Fruit fly (Drosophila melanogaster) whole organism, larva: ENCODE results near the gene CG43861.

Experiments
- noc ChIP-seq: fragments of 200-800 bp; sonication (Bioruptor generic); optimal IDR thresholded peaks from 3 replicates; lab custom pipeline; 2019; ENCODE audit warnings: missing biosample characterization, mild to moderate bottlenecking, missing genetic modification characterization, moderate library complexity

Gene CG43861

DNA sequence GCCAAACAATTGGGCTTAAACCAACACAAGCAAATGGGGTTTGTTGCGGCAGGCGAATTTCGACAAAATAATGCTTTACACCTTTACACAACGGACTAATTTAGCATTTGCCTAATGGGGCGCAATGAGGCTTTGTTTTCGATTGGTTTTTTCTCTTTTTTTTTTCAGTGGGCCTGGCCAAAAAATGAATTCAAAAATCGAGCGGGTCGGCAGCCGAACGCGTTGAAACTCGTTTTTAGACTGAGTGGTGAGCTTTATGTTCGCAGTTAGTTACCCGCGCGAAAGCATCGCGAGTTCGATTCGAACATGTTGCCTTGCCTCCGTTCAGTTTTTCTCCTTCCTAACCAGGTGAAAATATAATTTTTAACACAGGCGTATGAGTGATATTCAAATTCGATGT, at the start of gene CG43861:
TSS of gene CG43861 (minus strand) at position 228 of the 400 bp plus-strand sequence.
- no peak for TF ChIP-seq noc (tag; lab: Kevin White, UChicago)

DNA sequence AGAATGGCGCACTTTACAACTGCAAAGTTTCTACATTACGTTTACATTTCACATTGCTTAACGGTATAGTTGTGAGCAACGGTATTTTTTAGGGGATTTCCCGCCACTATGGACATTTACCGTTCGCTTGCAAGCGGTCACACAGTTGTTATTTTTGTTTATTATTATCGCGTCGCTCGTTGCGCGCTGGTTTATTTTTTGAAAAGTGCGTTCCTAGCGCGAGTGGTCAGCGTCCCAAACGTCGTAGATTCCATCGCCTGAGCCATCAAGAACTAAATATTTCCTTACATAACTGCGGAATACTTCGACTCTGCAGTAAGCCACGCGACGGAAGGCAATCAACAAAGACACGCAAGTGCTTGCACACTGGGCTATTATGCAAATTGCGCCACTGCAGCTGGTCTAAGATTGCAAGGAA, 49.2 kb upstream of the CG43861 start, which contains the start of gene bwa:
TSS of gene bwa (plus strand) at position 159 of the 418 bp plus-strand sequence.
- TF ChIP-seq noc (tag; lab: Kevin White, UChicago), result no peak

- no peak for TF ChIP-seq noc (tag; lab: Kevin White, UChicago)
These were observed 48.4 kb upstream of the CG43861 start, which contains the start of gene vls for dm6 chr2L:20065516-20065915. TSS of gene vls (minus strand) at chr2L:20065679.

DNA sequence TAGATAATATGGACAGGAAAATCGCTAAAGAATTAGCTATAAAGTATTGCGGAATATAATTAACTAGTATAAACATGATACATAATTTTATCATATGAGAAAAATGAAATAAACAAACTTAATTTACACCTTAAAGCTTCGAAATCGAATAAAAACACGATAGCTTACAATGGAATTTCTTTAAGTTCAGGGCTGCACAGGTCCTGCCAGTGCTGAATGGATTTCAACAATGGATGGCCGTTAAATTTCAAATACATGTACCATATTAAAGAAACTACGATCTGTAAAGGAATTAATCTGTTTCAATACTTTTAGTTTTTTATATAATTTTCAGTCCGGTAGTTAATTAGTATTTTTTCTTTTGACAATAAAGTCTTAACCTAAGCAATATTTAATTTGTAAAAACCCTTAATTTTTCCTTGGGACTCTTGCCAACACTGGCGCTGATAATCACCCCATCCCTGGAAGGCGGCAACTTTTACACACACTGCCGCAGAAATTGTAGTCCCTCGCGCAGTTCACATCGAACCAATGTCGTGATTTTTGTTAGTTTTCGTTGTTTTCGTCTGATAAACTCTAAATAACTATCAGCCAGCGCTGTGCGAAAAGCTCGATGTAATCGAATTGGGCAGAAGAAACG, 44.1 kb upstream of the CG43861 start, which contains the start of the genes barr and lok:
TSS of gene barr (minus strand) at position 353 of the 640 bp plus-strand sequence.
TSS of gene lok (plus strand) at position 405 of the 640 bp plus-strand sequence.
- peak; percentile 24 for TF ChIP-seq noc (tag; lab: Kevin White, UChicago)

DNA sequence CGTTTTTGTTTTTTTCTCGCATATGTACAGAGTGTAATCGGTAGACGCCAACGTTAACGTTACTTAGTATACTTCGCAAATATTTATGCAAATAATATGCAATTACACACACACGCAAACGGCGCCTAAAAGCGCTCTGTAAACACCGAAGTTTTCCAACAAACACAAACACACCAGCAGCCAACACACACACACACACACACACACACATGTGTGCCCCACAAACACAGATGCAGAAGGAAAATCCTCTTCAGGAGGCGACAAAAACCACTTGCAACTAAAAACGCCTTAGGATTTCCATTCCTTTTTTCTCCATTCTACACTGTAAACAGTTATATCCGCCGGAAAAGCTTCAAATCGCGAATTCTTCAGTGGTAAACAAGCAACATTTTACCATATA, 40.3 kb upstream of the CG43861 start:
- no peak for TF ChIP-seq noc (tag; lab: Kevin White, UChicago)

DNA sequence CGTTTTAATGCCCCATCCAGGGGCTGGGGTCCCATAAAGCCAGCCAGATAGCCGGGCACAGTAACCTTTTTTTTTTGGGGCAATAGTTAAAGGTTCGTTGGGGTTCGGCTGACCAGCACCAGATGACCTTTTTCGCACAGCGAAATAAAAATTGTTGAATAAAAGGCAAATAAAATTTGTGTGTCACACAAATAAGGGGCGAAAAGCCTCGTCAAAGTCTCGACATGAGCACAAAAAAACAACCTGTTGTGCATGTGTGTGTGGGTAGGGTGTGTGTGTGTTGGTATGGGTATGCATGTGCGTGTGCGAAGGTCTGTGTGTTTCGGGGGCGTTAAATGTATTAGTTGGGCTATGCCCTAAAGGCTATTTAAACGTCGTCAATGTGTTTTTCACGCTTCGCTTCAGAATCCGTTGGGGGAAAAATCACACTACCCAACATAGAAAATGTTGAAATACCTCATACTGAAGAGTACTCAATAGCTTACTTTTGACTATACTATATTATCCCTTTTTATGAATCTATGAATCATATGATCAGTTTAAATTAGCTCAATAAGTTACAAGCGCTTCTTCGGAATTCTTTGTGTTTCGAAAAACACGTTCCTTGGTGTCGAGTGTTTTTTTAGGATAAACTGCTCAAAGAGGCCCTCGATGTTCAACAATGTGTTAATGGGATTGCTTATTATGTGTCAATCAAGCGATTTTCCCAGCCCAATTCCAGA, 34.3 kb upstream of the CG43861 start:
- no peak for TF ChIP-seq noc (tag; lab: Kevin White, UChicago)

- peak; percentile 63 for TF ChIP-seq noc (tag; lab: Kevin White, UChicago)
These were observed 10.4 kb upstream of the CG43861 start, which contains the start of gene sNPF for dm6 chr2L:20027382-20027919. TSS of gene sNPF (plus strand) at chr2L:20027915.

- TF ChIP-seq noc (tag; lab: Kevin White, UChicago), result peak; percentile 20
These were observed 9.3 kb upstream of the CG43861 start for dm6 chr2L:20026351-20026849.

- no peak for TF ChIP-seq noc (tag; lab: Kevin White, UChicago)
These were observed 8.6 kb upstream of the CG43861 start, which contains the start of gene AANATL3 for dm6 chr2L:20025711-20026110. TSS of gene AANATL3 (minus strand) at chr2L:20025811.

- no peak for TF ChIP-seq noc (tag; lab: Kevin White, UChicago)
These were observed 7.3 kb upstream of the CG43861 start for dm6 chr2L:20024333-20024732.

dm6 chr2L:20020091-20020490, 3.0 kb upstream of the CG43861 start:
- no peak for TF ChIP-seq noc (tag; lab: Kevin White, UChicago)

DNA sequence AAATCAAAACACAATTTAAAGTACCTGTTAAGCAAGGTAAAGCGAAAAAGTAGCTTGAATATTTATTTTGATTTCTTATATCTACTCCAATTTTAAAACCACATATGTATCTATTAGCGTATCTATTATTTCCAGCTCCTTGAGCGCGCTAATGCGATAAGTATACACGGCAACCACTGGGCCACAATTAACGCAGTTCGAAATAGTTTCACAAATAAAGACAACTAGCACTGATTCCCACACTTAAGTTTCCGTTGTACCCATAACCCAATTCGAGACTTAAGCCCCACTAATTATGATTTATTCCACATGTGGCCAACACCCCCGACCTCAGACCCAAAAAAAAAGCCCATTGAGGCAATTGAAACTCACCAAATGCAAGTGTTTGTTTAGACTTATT, 634 bp downstream of the CG43861 start:
- TF ChIP-seq noc (tag; lab: Kevin White, UChicago), result no peak

dm6 chr2L:20005064-20005463, 12.0 kb downstream of the CG43861 start:
- TF ChIP-seq noc (tag; lab: Kevin White, UChicago), result no peak

- TF ChIP-seq noc (tag; lab: Kevin White, UChicago), result no peak
These were observed 12.7 kb downstream of the CG43861 start for dm6 chr2L:20004341-20004740.

DNA sequence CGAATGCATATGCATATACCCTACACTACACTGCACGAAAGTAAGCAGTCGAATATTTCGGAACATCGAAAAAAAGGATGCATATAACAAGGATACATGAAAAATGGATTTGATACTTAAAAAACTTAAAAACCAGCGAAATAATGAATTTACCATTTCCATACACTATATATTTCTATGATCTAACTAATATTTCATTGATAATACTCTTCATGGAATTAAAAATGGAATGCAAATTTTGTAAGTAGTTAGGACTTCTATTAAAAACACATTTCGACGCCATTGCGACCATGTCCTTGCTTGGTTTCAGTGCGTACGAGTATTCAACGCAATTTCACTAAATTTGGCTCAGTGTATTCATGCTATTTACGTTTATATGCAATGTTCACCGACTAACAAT, 15.0 kb downstream of the CG43861 start:
- TF ChIP-seq noc (tag; lab: Kevin White, UChicago), result no peak

dm6 chr2L:19998139-19998538, 18.9 kb downstream of the CG43861 start:
- TF ChIP-seq noc (tag; lab: Kevin White, UChicago), result no peak
